Worm (Caenorhabditis elegans) whole organism, young adult: ENCODE measurements around the gene acd-4.
A peak's percentile ranks its signal among the peaks of the same experiment; 100 is the strongest.

Experiments
- B0261.1 ChIP-seq: sonication (generic microtip); optimal IDR thresholded peaks from 2 replicates; lab custom pipeline; 2016; ENCODE audit warnings: mild to moderate bottlenecking, missing genetic modification characterization, moderate library complexity, missing compliant biosample characterization
- B0336.3 ChIP-seq: fragments of 200-800 bp; sonication (Bioruptor generic); IDR thresholded peaks from 2 replicates; pipeline ENCODE4 v1.3.6; 2022; ENCODE audit warnings: missing genetic modification characterization, missing compliant biosample characterization
- D2030.7 ChIP-seq: fragments of 200-800 bp; sonication (Bioruptor generic); IDR thresholded peaks from 2 replicates; pipeline ENCODE4 v1.3.6; 2022; ENCODE audit warnings: missing genetic modification reagents, missing genetic modification characterization, missing compliant biosample characterization
- F10E7.11 ChIP-seq: sonication (generic microtip); optimal IDR thresholded peaks from 2 replicates; lab custom pipeline; 2017; ENCODE audit warnings: mild to moderate bottlenecking, missing genetic modification characterization, moderate library complexity, missing compliant biosample characterization
- F22D6.2 ChIP-seq: sonication (generic microtip); optimal IDR thresholded peaks from 2 replicates; lab custom pipeline; 2016; ENCODE audit warnings: mild to moderate bottlenecking, missing genetic modification characterization, missing compliant biosample characterization
- F23B12.7 ChIP-seq: sonication (generic microtip); optimal IDR thresholded peaks from 2 replicates; lab custom pipeline; 2017; ENCODE audit warnings: missing genetic modification characterization, mild to moderate bottlenecking, missing compliant biosample characterization, antibody characterized with exemption, moderate library complexity; ENCODE audit not compliant: insufficient read depth
- F37B4.10 ChIP-seq: fragments of 200-800 bp; sonication (Bioruptor generic); IDR thresholded peaks from 2 replicates; pipeline ENCODE4 v1.3.6; 2022; ENCODE audit warnings: missing genetic modification characterization, missing compliant biosample characterization
- F49E8.2 ChIP-seq: sonication (generic microtip); optimal IDR thresholded peaks from 3 replicates; lab custom pipeline; 2017; ENCODE audit warnings: missing genetic modification characterization, mild to moderate bottlenecking, missing compliant biosample characterization, antibody characterized with exemption, moderate library complexity; ENCODE audit not compliant: insufficient read depth
- F52B5.7 ChIP-seq: sonication (generic microtip); optimal IDR thresholded peaks from 2 replicates; lab custom pipeline; 2016; ENCODE audit warnings: mild to moderate bottlenecking, missing genetic modification characterization, missing compliant biosample characterization
- F55B11.4 ChIP-seq: sonication (generic microtip); optimal IDR thresholded peaks from 2 replicates; lab custom pipeline; 2016; ENCODE audit warnings: missing compliant biosample characterization, missing genetic modification characterization, borderline replicate concordance; ENCODE audit not compliant: insufficient read depth
- F57A8.1 ChIP-seq: fragments of 200-800 bp; sonication (Bioruptor generic); optimal IDR thresholded peaks from 2 replicates; lab custom pipeline; 2018; ENCODE audit warnings: mild to moderate bottlenecking, missing genetic modification characterization, moderate library complexity, missing compliant biosample characterization
- F57C9.4 ChIP-seq: sonication (generic microtip); optimal IDR thresholded peaks from 2 replicates; lab custom pipeline; 2017; ENCODE audit warnings: mild to moderate bottlenecking, missing genetic modification characterization, missing compliant biosample characterization
- T07F8.4 ChIP-seq: sonication (generic microtip); optimal IDR thresholded peaks from 2 replicates; lab custom pipeline; 2016; ENCODE audit warnings: mild to moderate bottlenecking, missing genetic modification characterization, moderate library complexity, missing compliant biosample characterization
- T26A5.8 ChIP-seq: sonication (generic microtip); optimal IDR thresholded peaks from 2 replicates; lab custom pipeline; 2016; ENCODE audit warnings: missing genetic modification characterization, missing compliant biosample characterization
- Y53G8AR.9 ChIP-seq: fragments of 200-800 bp; sonication (Bioruptor generic); conservative IDR thresholded peaks from 2 replicates; pipeline ENCODE4 v1.3.6; 2022; ENCODE audit warnings: missing genetic modification reagents, missing genetic modification characterization, missing compliant biosample characterization
- Y56A3A.18 ChIP-seq: fragments of 200-800 bp; sonication (Bioruptor generic); IDR thresholded peaks from 2 replicates; pipeline ENCODE4 v1.3.6; 2022; ENCODE audit warnings: missing genetic modification reagents, missing genetic modification characterization, missing compliant biosample characterization
- Y67H2A.10 ChIP-seq: fragments of 200-800 bp; sonication (Bioruptor generic); conservative IDR thresholded peaks from 2 replicates; pipeline ENCODE4 v1.3.6; 2022; ENCODE audit warnings: missing genetic modification reagents, missing genetic modification characterization, missing compliant biosample characterization
- akir-1 ChIP-seq: fragments of 200-800 bp; sonication (Bioruptor generic); optimal IDR thresholded peaks from 2 replicates; lab custom pipeline; 2018; ENCODE audit warnings: mild to moderate bottlenecking, missing genetic modification characterization, moderate library complexity, missing compliant biosample characterization
- attf-6 ChIP-seq: fragments of 200-800 bp; sonication (Bioruptor generic); IDR thresholded peaks from 2 replicates; pipeline ENCODE4 v1.3.6; 2022; ENCODE audit warnings: missing genetic modification reagents, missing genetic modification characterization, missing compliant biosample characterization
- cebp-2 ChIP-seq: fragments of 200-800 bp; sonication (Bioruptor generic); IDR thresholded peaks from 2 replicates; pipeline ENCODE4 v1.3.6; 2022; ENCODE audit warnings: missing genetic modification characterization, missing compliant biosample characterization
- ceh-27 ChIP-seq: fragments of 200-800 bp; sonication (Bioruptor generic); optimal IDR thresholded peaks from 2 replicates; lab custom pipeline; 2018; ENCODE audit warnings: mild to moderate bottlenecking, missing genetic modification characterization, moderate library complexity, missing compliant biosample characterization
- ceh-79 ChIP-seq: sonication (generic microtip); optimal IDR thresholded peaks from 2 replicates; lab custom pipeline; 2017; ENCODE audit warnings: mild to moderate bottlenecking, missing genetic modification characterization, missing compliant biosample characterization
- chd-7 ChIP-seq: sonication (generic microtip); optimal IDR thresholded peaks from 2 replicates; lab custom pipeline; 2016; ENCODE audit warnings: mild to moderate bottlenecking, missing genetic modification characterization, moderate library complexity, missing compliant biosample characterization
- die-1 ChIP-seq: sonication (generic microtip); optimal IDR thresholded peaks from 2 replicates; lab custom pipeline; 2016; ENCODE audit warnings: missing genotype, mild to moderate bottlenecking, missing genetic modification characterization, missing compliant biosample characterization
- egrh-3 ChIP-seq: fragments of 200-800 bp; sonication (Bioruptor generic); IDR thresholded peaks from 2 replicates; pipeline ENCODE4 v1.3.6; 2022; ENCODE audit warnings: missing genetic modification reagents, missing genetic modification characterization, missing compliant biosample characterization
- gei-17 ChIP-seq: fragments of 200-800 bp; sonication (Bioruptor generic); optimal IDR thresholded peaks from 2 replicates; lab custom pipeline; 2018; ENCODE audit warnings: mild to moderate bottlenecking, missing genetic modification characterization, missing compliant biosample characterization
- hlh-12 ChIP-seq: sonication (generic microtip); optimal IDR thresholded peaks from 2 replicates; lab custom pipeline; 2016; ENCODE audit warnings: missing genetic modification characterization, missing compliant biosample characterization
- hlh-26 ChIP-seq: fragments of 200-800 bp; sonication (Bioruptor generic); conservative IDR thresholded peaks from 2 replicates; pipeline ENCODE4 v1.3.6; 2022; ENCODE audit warnings: missing genetic modification reagents, missing genetic modification characterization, missing compliant biosample characterization
- hsf-1 ChIP-seq: fragments of 200-800 bp; sonication (Bioruptor generic); IDR thresholded peaks from 2 replicates; pipeline ENCODE4 v1.3.6; 2022; ENCODE audit warnings: missing genetic modification reagents, missing genetic modification characterization, missing compliant biosample characterization
- lin-26 ChIP-seq: fragments of 200-800 bp; sonication (Bioruptor generic); IDR thresholded peaks from 2 replicates; pipeline ENCODE4 v1.3.6; 2022; ENCODE audit warnings: missing genetic modification reagents, missing genetic modification characterization, missing compliant biosample characterization
- lin-40 ChIP-seq: sonication (generic microtip); optimal IDR thresholded peaks from 2 replicates; lab custom pipeline; 2016; ENCODE audit warnings: missing genetic modification characterization, mild to moderate bottlenecking, missing compliant biosample characterization, missing genotype, missing genetic modification reagents
- lir-1 ChIP-seq: fragments of 200-800 bp; sonication (Bioruptor generic); conservative IDR thresholded peaks from 2 replicates; pipeline ENCODE4 v1.3.6; 2022; ENCODE audit warnings: missing genetic modification reagents, missing genetic modification characterization, missing compliant biosample characterization
- lsl-1 ChIP-seq: fragments of 200-800 bp; sonication (Bioruptor generic); optimal IDR thresholded peaks from 2 replicates; lab custom pipeline; 2018; ENCODE audit warnings: mild to moderate bottlenecking, missing genetic modification characterization, moderate library complexity, missing compliant biosample characterization
- lsy-27 ChIP-seq: sonication (generic microtip); optimal IDR thresholded peaks from 2 replicates; lab custom pipeline; 2017; ENCODE audit warnings: missing genetic modification characterization, mild to moderate bottlenecking, missing compliant biosample characterization, antibody characterized with exemption, missing genotype, borderline replicate concordance; ENCODE audit not compliant: insufficient read depth
- madf-10 ChIP-seq: sonication (generic microtip); optimal IDR thresholded peaks from 2 replicates; lab custom pipeline; 2016; ENCODE audit warnings: mild to moderate bottlenecking, missing genetic modification characterization, missing compliant biosample characterization
- mcd-1 ChIP-seq: fragments of 200-800 bp; sonication (Bioruptor generic); IDR thresholded peaks from 2 replicates; pipeline ENCODE4 v1.3.6; 2022; ENCODE audit warnings: missing genetic modification reagents, missing genetic modification characterization, missing compliant biosample characterization
- nfya-2 ChIP-seq: fragments of 200-800 bp; sonication (Bioruptor generic); IDR thresholded peaks from 2 replicates; pipeline ENCODE4 v1.3.6; 2022; ENCODE audit warnings: missing genetic modification reagents, missing genetic modification characterization, missing compliant biosample characterization
- nfyb-1 ChIP-seq: fragments of 200-800 bp; sonication (Bioruptor generic); IDR thresholded peaks from 2 replicates; pipeline ENCODE4 v1.3.6; 2022; ENCODE audit warnings: missing genetic modification reagents, missing genetic modification characterization, missing compliant biosample characterization
- nhr-120 ChIP-seq: fragments of 200-800 bp; sonication (Bioruptor generic); IDR thresholded peaks from 2 replicates; pipeline ENCODE4 v1.3.6; 2022; ENCODE audit warnings: missing genetic modification characterization, missing compliant biosample characterization
- rcor-1 ChIP-seq: fragments of 200-800 bp; sonication (Bioruptor generic); IDR thresholded peaks from 2 replicates; pipeline ENCODE4 v1.3.6; 2022; ENCODE audit warnings: missing genetic modification reagents, missing genetic modification characterization, missing compliant biosample characterization
- sea-2 ChIP-seq: fragments of 200-800 bp; sonication (Bioruptor generic); IDR thresholded peaks from 2 replicates; pipeline ENCODE4 v1.3.6; 2022; ENCODE audit warnings: missing genetic modification characterization, missing compliant biosample characterization
- snpc-1.1 ChIP-seq: sonication (generic microtip); optimal IDR thresholded peaks from 2 replicates; lab custom pipeline; 2017; ENCODE audit warnings: missing genetic modification characterization, mild to moderate bottlenecking, missing compliant biosample characterization, antibody characterized with exemption, moderate library complexity, missing genotype, missing genetic modification reagents; ENCODE audit not compliant: insufficient read depth
- snpc-1.3 ChIP-seq: sonication (generic microtip); optimal IDR thresholded peaks from 2 replicates; lab custom pipeline; 2017; ENCODE audit warnings: missing genetic modification characterization, mild to moderate bottlenecking, missing compliant biosample characterization, antibody characterized with exemption, moderate library complexity, missing genotype, missing genetic modification reagents; ENCODE audit not compliant: insufficient read depth
- snpc-3.4 ChIP-seq: sonication (generic microtip); optimal IDR thresholded peaks from 2 replicates; lab custom pipeline; 2017; ENCODE audit warnings: missing genetic modification characterization, mild to moderate bottlenecking, missing compliant biosample characterization, antibody characterized with exemption, moderate library complexity, missing genotype, missing genetic modification reagents
- sptf-2 ChIP-seq: fragments of 200-800 bp; sonication (Bioruptor generic); optimal IDR thresholded peaks from 2 replicates; lab custom pipeline; 2018; ENCODE audit warnings: mild to moderate bottlenecking, missing genetic modification characterization, missing compliant biosample characterization
- tlf-1 ChIP-seq: fragments of 200-800 bp; sonication (Bioruptor generic); optimal IDR thresholded peaks from 2 replicates; lab custom pipeline; 2018; ENCODE audit warnings: mild to moderate bottlenecking, missing genetic modification characterization, missing compliant biosample characterization
- zfh-2 ChIP-seq: fragments of 200-800 bp; sonication (Bioruptor generic); conservative IDR thresholded peaks from 2 replicates; pipeline ENCODE4 v1.3.6; 2022; ENCODE audit warnings: missing genetic modification reagents, missing genetic modification characterization, missing compliant biosample characterization

The acd-4 gene

ce11 chrV:8606099-8606696 is 31.8 kb upstream of the acd-4 start, which contains the start of gene vps-60 (continued):
- TF ChIP-seq nfya-2 (GFP tag; lab: Robert Waterston, UW) = no peak
- peak; percentile 61 for TF ChIP-seq F49E8.2 (tag; lab: Kevin White, UChicago)
- peak; percentile 82 for TF ChIP-seq mcd-1 (GFP tag; lab: Robert Waterston, UW)
- no peak for TF ChIP-seq F37B4.10 (GFP tag; lab: Robert Waterston, UW)
- no peak for TF ChIP-seq hlh-26 (GFP tag; lab: Robert Waterston, UW)
- TF ChIP-seq sptf-2 (GFP tag; lab: Kevin White, UChicago) = no peak
- no peak for TF ChIP-seq B0261.1 (tag; lab: Kevin White, UChicago)
- TF ChIP-seq die-1 (tag; lab: Kevin White, UChicago) = peak; percentile 41
- peak; percentile 84 for TF ChIP-seq snpc-3.4
- no peak for TF ChIP-seq F57C9.4 (tag; lab: Kevin White, UChicago)
- TF ChIP-seq tlf-1 (GFP tag; lab: Kevin White, UChicago) = peak; percentile 80
- no peak for TF ChIP-seq sea-2 (GFP tag; lab: Robert Waterston, UW)
- no peak for TF ChIP-seq Y67H2A.10
- peak; percentile 98 for TF ChIP-seq madf-10 (tag; lab: Kevin White, UChicago)
- no peak for TF ChIP-seq lsy-27 (tag; lab: Kevin White, UChicago)
- peak; percentile 91 for TF ChIP-seq lin-40 (tag; lab: Kevin White, UChicago)
- no peak for TF ChIP-seq F52B5.7
- no peak for TF ChIP-seq F57A8.1 (GFP tag; lab: Kevin White, UChicago)
- TF ChIP-seq cebp-2 (GFP tag; lab: Robert Waterston, UW) = no peak
- TF ChIP-seq nhr-120 (GFP tag; lab: Robert Waterston, UW) = no peak
- TF ChIP-seq akir-1 (GFP tag; lab: Kevin White, UChicago) = no peak
- TF ChIP-seq T26A5.8 = no peak
- peak; percentile 21 for TF ChIP-seq F22D6.2 (tag; lab: Kevin White, UChicago)
- TF ChIP-seq gei-17 (GFP tag; lab: Kevin White, UChicago) = no peak
- TF ChIP-seq zfh-2 = peak; percentile 97
- TF ChIP-seq rcor-1 (GFP tag; lab: Robert Waterston, UW) = peak; percentile 66
- TF ChIP-seq T07F8.4 (tag; lab: Kevin White, UChicago) = no peak
- TF ChIP-seq egrh-3 (GFP tag; lab: Robert Waterston, UW) = peak; percentile 59
- TF ChIP-seq lir-1 (GFP tag; lab: Robert Waterston, UW) = peak; percentile 39; the same call in 1 of the 2 replicates
- no peak for TF ChIP-seq hsf-1 (GFP tag; lab: Robert Waterston, UW)
- no peak for TF ChIP-seq hlh-12 (tag; lab: Kevin White, UChicago)
- TF ChIP-seq Y53G8AR.9 = peak; percentile 86
- TF ChIP-seq ceh-79 (tag; lab: Kevin White, UChicago) = no peak
- TF ChIP-seq F10E7.11 (tag; lab: Kevin White, UChicago) = no peak
- TF ChIP-seq F23B12.7 (tag; lab: Kevin White, UChicago) = peak; percentile 51
- TF ChIP-seq Y56A3A.18 = peak; percentile 70; the same call in 1 of the 2 replicates
- peak; percentile 78 for TF ChIP-seq nfyb-1 (GFP tag; lab: Robert Waterston, UW)
- TF ChIP-seq lin-26 (GFP tag; lab: Robert Waterston, UW) = peak; percentile 55
- TF ChIP-seq attf-6 = no peak
- peak; percentile 63 for TF ChIP-seq D2030.7 (GFP tag; lab: Robert Waterston, UW)
- TF ChIP-seq ceh-27 (GFP tag; lab: Kevin White, UChicago) = peak; percentile 86
- TF ChIP-seq chd-7 = peak; percentile 68
- peak; percentile 62 for TF ChIP-seq lsl-1 (GFP tag; lab: Kevin White, UChicago)
- TF ChIP-seq snpc-1.3 = peak; percentile 50
- no peak for TF ChIP-seq F55B11.4 (tag; lab: Kevin White, UChicago)
- TF ChIP-seq snpc-1.1 = peak; percentile 45
- TF ChIP-seq B0336.3 (GFP tag; lab: Robert Waterston, UW) = peak; percentile 85
